Fruit fly (Drosophila melanogaster) whole organism, pupa: ENCODE data around the gene PpD6.

Experiments used
- CG10348 ChIP-seq: fragments of 200-800 bp; sonication (Bioruptor generic); IDR thresholded peaks from 2 replicates; pipeline ENCODE4 v1.3.6; 2022; ENCODE audit warnings: missing biosample characterization, missing genetic modification characterization
- CG12605 ChIP-seq: fragments of 200-800 bp; sonication (Bioruptor generic); IDR thresholded peaks from 2 replicates; pipeline ENCODE4 v1.3.6; 2022; ENCODE audit warnings: missing biosample characterization, missing genetic modification characterization
- CG13204 ChIP-seq: fragments of 200-800 bp; sonication (Bioruptor generic); optimal IDR thresholded peaks from 2 replicates; lab custom pipeline; 2018; ENCODE audit warnings: missing biosample characterization, mild to moderate bottlenecking, missing genetic modification characterization, moderate library complexity
- CG15710 ChIP-seq: fragments of 200-800 bp; sonication (Bioruptor generic); optimal IDR thresholded peaks from 2 replicates; lab custom pipeline; 2018; ENCODE audit warnings: missing biosample characterization, mild to moderate bottlenecking, missing genetic modification characterization, moderate library complexity
- CG17806 ChIP-seq: fragments of 200-800 bp; sonication (Bioruptor generic); optimal IDR thresholded peaks from 2 replicates; lab custom pipeline; 2018; ENCODE audit warnings: missing biosample characterization, mild to moderate bottlenecking, missing genetic modification characterization, moderate library complexity
- CG32121 ChIP-seq: fragments of 200-800 bp; sonication (Bioruptor generic); IDR thresholded peaks from 2 replicates; pipeline ENCODE4 v1.3.6; 2022; ENCODE audit warnings: missing biosample characterization, missing genetic modification characterization
- CG34367 ChIP-seq: fragments of 200-800 bp; sonication (Bioruptor generic); optimal IDR thresholded peaks from 2 replicates; lab custom pipeline; 2018; ENCODE audit warnings: missing biosample characterization, mild to moderate bottlenecking, missing genetic modification characterization
- CG9948 ChIP-seq: fragments of 200-800 bp; sonication (Bioruptor generic); optimal IDR thresholded peaks from 2 replicates; lab custom pipeline; 2018; ENCODE audit warnings: missing biosample characterization, mild to moderate bottlenecking, missing genetic modification characterization, moderate library complexity
- EcR ChIP-seq: fragments of 200-800 bp; sonication (Bioruptor generic); optimal IDR thresholded peaks from 3 replicates; lab custom pipeline; 2019; ENCODE audit warnings: missing biosample characterization, missing genetic modification characterization, mild to moderate bottlenecking, moderate library complexity, missing genetic modification reagents
- Ets98B ChIP-seq: fragments of 200-800 bp; sonication (Bioruptor generic); IDR thresholded peaks from 2 replicates; pipeline ENCODE4 v1.3.6; 2022; ENCODE audit warnings: missing biosample characterization, missing genetic modification characterization
- Pif1B ChIP-seq: fragments of 200-800 bp; sonication (Bioruptor generic); optimal IDR thresholded peaks from 3 replicates; lab custom pipeline; 2016; ENCODE audit warnings: missing biosample characterization, missing genetic modification characterization
- gl ChIP-seq: fragments of 200-800 bp; sonication (Bioruptor generic); optimal IDR thresholded peaks from 2 replicates; lab custom pipeline; 2018; ENCODE audit warnings: missing biosample characterization, mild to moderate bottlenecking, missing genetic modification characterization
- rn ChIP-seq: fragments of 200-800 bp; sonication (Bioruptor generic); IDR thresholded peaks from 2 replicates; pipeline ENCODE4 v1.3.6; 2022; ENCODE audit warnings: missing biosample characterization, missing genetic modification characterization

- TF ChIP-seq CG32121 (GFP tag; lab: Robert Waterston, UW), result peak; percentile 73
- no peak for TF ChIP-seq CG13204 (GFP tag; lab: Kevin White, UChicago)
- TF ChIP-seq CG15710 (tag; lab: Kevin White, UChicago), result no peak
- TF ChIP-seq gl (tag; lab: Kevin White, UChicago), result no peak
- TF ChIP-seq EcR (GFP tag; lab: Kevin White, UChicago), result no peak
- peak; percentile 20; the same call in 1 of the 2 replicates for TF ChIP-seq Ets98B (GFP tag; lab: Robert Waterston, UW)
- no peak for TF ChIP-seq Pif1B (GFP tag; lab: Kevin White, UChicago)
- no peak for TF ChIP-seq rn
- no peak for TF ChIP-seq CG12605
- no peak for TF ChIP-seq CG10348 (GFP tag; lab: Robert Waterston, UW)
- no peak for TF ChIP-seq CG17806 (tag; lab: Kevin White, UChicago)
- TF ChIP-seq CG34367 (tag; lab: Kevin White, UChicago), result no peak
- TF ChIP-seq CG9948, result no peak
Measured at dm6 chr2L:3100812-3101211, 8.7 kb upstream of the PpD6 start.
